Worm (Caenorhabditis elegans): Measurements from ENCODE around the gene rps-29.
A peak's percentile ranks its signal among the peaks of the same experiment; 100 is the strongest.

The rps-29 gene

DNA sequence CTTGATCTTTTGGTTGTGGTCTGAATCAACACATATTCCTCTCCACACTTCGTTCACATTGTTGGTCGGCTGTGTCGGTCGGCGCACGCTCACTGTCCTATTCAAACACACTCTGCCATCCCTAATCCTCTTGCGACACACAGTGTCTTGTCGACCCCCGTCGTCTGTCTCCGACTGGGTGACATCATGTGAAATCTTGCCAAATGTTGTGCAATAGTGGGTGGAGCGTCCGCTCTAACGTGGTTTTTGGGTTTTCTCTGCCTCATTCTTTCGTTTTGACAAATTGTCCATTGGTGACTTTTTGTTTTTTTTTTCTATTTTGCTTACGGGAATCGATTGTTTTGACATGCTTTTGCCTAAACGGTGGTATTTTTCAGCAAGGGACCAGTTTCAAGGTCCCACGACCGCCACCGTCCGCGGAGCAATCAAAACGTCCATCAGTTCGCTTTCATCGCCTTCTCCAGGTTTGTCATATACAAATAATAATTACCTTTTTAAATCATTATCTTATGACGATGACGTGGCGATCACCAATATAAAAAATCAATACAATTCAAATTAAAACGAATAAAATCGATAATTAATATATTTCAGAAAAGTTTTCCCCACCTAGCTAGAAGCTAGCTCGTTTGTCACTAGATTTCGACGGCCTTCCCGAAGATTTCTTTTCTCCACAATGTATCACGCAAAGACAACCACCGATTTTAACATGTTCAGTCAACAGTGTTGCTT lies 39.8 kb downstream of the rps-29 start (continued):
- TF ChIP-seq nhr-43 (tag; optimal IDR thresholded peaks at IDR 0.05; ENCODE audit: poor library complexity, severe bottlenecking) (peak; percentile 88), ceh-82 (tag; optimal IDR thresholded peaks at IDR 0.05) (no peak), nhr-237 (tag; optimal IDR thresholded peaks at IDR 0.05) (no peak), lin-15B (tag; optimal IDR thresholded peaks at IDR 0.05) (peak; percentile 69), ztf-11 (tag; optimal IDR thresholded peaks at IDR 0.05) (no peak), egl-27 (tag; optimal IDR thresholded peaks at IDR 0.05) (peak; percentile 48), ceh-9 (tag; optimal IDR thresholded peaks at IDR 0.05) (no peak), pha-4 (tag; optimal IDR thresholded peaks at IDR 0.05) (peak; percentile 98), elt-2 (tag; optimal IDR thresholded peaks at IDR 0.05) (peak; percentile 85), ceh-28 (tag; optimal IDR thresholded peaks at IDR 0.05) (peak; percentile 93), nhr-77 (tag; optimal IDR thresholded peaks at IDR 0.05) (peak; percentile 21), tbx-2 (tag; optimal IDR thresholded peaks at IDR 0.05) (peak; percentile 81), daf-12 (tag; optimal IDR thresholded peaks at IDR 0.05) (no peak), ceh-16 (tag; optimal IDR thresholded peaks at IDR 0.05) (no peak), aly-2 (tag; optimal IDR thresholded peaks at IDR 0.05) (no peak), egl-5 (tag; optimal IDR thresholded peaks at IDR 0.05) (peak; percentile 83), fkh-2 (tag; optimal IDR thresholded peaks at IDR 0.05) (no peak), fkh-10 (GFP tag; optimal IDR thresholded peaks at IDR 0.05) (peak; percentile 96), lsy-12 (tag; optimal IDR thresholded peaks at IDR 0.05) (peak; percentile 88), ztf-4 (tag; optimal IDR thresholded peaks at IDR 0.05) (peak; percentile 67), skn-1 (tag; optimal IDR thresholded peaks at IDR 0.05) (peak; percentile 81), nhr-67 (tag; optimal IDR thresholded peaks at IDR 0.05) (no peak), nfya-1 (tag; optimal IDR thresholded peaks at IDR 0.05; ENCODE audit: insufficient read depth) (peak; percentile 96), unc-62 (GFP tag; optimal IDR thresholded peaks at IDR 0.05) (peak; percentile 33), nhr-12 (tag; optimal IDR thresholded peaks at IDR 0.05) (no peak)

DNA sequence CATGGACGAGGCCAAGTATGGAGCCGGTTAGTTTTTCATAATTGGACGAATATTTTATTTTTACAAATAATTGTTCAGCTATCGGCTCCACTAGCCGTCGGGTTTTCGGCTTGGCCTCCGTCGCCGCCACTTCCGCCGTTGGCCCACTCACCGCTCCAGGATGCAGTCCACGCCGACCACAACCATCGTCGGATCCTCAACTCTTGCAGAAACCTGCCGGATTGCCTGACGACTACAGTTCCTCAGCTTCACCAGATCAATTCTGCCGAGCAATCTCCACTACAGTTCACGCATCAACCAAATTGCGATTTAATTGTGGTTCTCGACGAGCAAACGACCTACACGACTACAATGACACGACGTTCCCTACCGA lies 40.3 kb downstream of the rps-29 start:
- no peak for TF ChIP-seq nhr-12 (tag; optimal IDR thresholded peaks at IDR 0.05)
- no peak for TF ChIP-seq elt-2 (tag; optimal IDR thresholded peaks at IDR 0.05)
- no peak for TF ChIP-seq zag-1 (tag; optimal IDR thresholded peaks at IDR 0.05)
- no peak for TF ChIP-seq fos-1 (tag; optimal IDR thresholded peaks at IDR 0.05)
- no peak for TF ChIP-seq nhr-76 (tag; optimal IDR thresholded peaks at IDR 0.05)
- no peak for TF ChIP-seq egl-5 (tag; optimal IDR thresholded peaks at IDR 0.05)
- no peak for TF ChIP-seq jun-1 (tag; optimal IDR thresholded peaks at IDR 0.05)
- no peak for TF ChIP-seq lsy-12 (tag; optimal IDR thresholded peaks at IDR 0.05)
- no peak for TF ChIP-seq ceh-82 (tag; optimal IDR thresholded peaks at IDR 0.05)
- no peak for TF ChIP-seq sea-2 (GFP tag; optimal IDR thresholded peaks at IDR 0.05)
- no peak for TF ChIP-seq skn-1 (tag; optimal IDR thresholded peaks at IDR 0.05)
- TF ChIP-seq mdl-1 (tag; optimal IDR thresholded peaks at IDR 0.05): no peak
- no peak for TF ChIP-seq ZK546.5 (tag; optimal IDR thresholded peaks at IDR 0.05)
- TF ChIP-seq fkh-2 (tag; optimal IDR thresholded peaks at IDR 0.05): no peak
- TF ChIP-seq egl-27 (tag; optimal IDR thresholded peaks at IDR 0.05): no peak
- no peak for TF ChIP-seq mml-1 (tag; optimal IDR thresholded peaks at IDR 0.05)
- TF ChIP-seq snpc-4 (tag; optimal IDR thresholded peaks at IDR 0.05): no peak
- no peak for TF ChIP-seq fkh-10 (GFP tag; optimal IDR thresholded peaks at IDR 0.05)

DNA sequence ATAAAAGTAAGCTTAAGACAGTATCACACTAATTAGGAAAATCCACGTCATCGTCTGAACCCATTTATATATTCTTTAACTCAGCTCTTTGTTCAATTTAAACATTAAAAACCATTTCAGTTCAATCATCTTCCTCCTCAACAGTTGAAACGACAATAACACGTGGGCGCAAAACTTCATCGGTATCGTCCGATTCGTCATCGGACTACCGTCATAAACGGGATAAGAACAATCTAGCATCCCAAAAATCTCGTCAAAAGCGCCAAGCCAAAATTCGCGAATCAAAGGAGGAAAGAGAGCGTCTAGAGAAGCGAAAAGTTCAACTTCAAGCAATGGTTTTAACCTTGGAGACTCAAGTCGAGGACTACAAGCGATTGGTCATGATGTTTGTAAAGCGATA lies 41.1 kb downstream of the rps-29 start:
- no peak for TF ChIP-seq nfya-1 (tag; optimal IDR thresholded peaks at IDR 0.05; ENCODE audit: insufficient read depth)
- no peak for TF ChIP-seq nhr-67 (tag; optimal IDR thresholded peaks at IDR 0.05)
- no peak for TF ChIP-seq lin-39 (tag; optimal IDR thresholded peaks at IDR 0.05)
- TF ChIP-seq egl-5 (tag; optimal IDR thresholded peaks at IDR 0.05): no peak
- TF ChIP-seq nhr-12 (tag; optimal IDR thresholded peaks at IDR 0.05): no peak
- peak; percentile 45 for TF ChIP-seq nhr-43 (tag; optimal IDR thresholded peaks at IDR 0.05; ENCODE audit: poor library complexity, severe bottlenecking)
- TF ChIP-seq eor-1 (tag; optimal IDR thresholded peaks at IDR 0.05): no peak
- no peak for TF ChIP-seq snpc-4 (tag; optimal IDR thresholded peaks at IDR 0.05)
- no peak for TF ChIP-seq fos-1 (tag; optimal IDR thresholded peaks at IDR 0.05)
- TF ChIP-seq zag-1 (tag; optimal IDR thresholded peaks at IDR 0.05): no peak
- TF ChIP-seq nhr-25 (tag; optimal IDR thresholded peaks at IDR 0.05): peak; percentile 30
- no peak for TF ChIP-seq mml-1 (tag; optimal IDR thresholded peaks at IDR 0.05)
- TF ChIP-seq lin-15B (tag; optimal IDR thresholded peaks at IDR 0.05): no peak
- TF ChIP-seq unc-39 (tag; optimal IDR thresholded peaks at IDR 0.05): no peak
- TF ChIP-seq ama-1 (optimal IDR thresholded peaks at IDR 0.05): peak; percentile 60
- no peak for TF ChIP-seq nhr-11 (tag; optimal IDR thresholded peaks at IDR 0.05)
- TF ChIP-seq fkh-10 (GFP tag; optimal IDR thresholded peaks at IDR 0.05): no peak
- no peak for TF ChIP-seq daf-12 (tag; optimal IDR thresholded peaks at IDR 0.05)
